Worm (Caenorhabditis elegans) whole organism, young adult: Measurements from ENCODE around the gene F48F7.3.

Source experiments
- B0019.2 ChIP-seq: fragments of 200-800 bp; sonication (Bioruptor generic); conservative IDR thresholded peaks from 2 replicates; pipeline ENCODE4 v1.3.6; 2022; ENCODE audit warnings: missing genetic modification reagents, missing genetic modification characterization, missing compliant biosample characterization
- B0035.1 ChIP-seq: sonication (generic microtip); optimal IDR thresholded peaks from 2 replicates; lab custom pipeline; 2016; ENCODE audit warnings: missing genetic modification characterization, mild to moderate bottlenecking, missing compliant biosample characterization, missing genotype, missing genetic modification reagents
- B0261.1 ChIP-seq: sonication (generic microtip); optimal IDR thresholded peaks from 2 replicates; lab custom pipeline; 2016; ENCODE audit warnings: mild to moderate bottlenecking, missing genetic modification characterization, moderate library complexity, missing compliant biosample characterization
- B0336.3 ChIP-seq: fragments of 200-800 bp; sonication (Bioruptor generic); IDR thresholded peaks from 2 replicates; pipeline ENCODE4 v1.3.6; 2022; ENCODE audit warnings: missing genetic modification characterization, missing compliant biosample characterization
- C17E4.6 ChIP-seq: fragments of 200-800 bp; sonication (Bioruptor generic); IDR thresholded peaks from 2 replicates; pipeline ENCODE4 v1.3.6; 2022; ENCODE audit warnings: missing genetic modification reagents, missing genetic modification characterization, missing compliant biosample characterization
- F23B12.7 ChIP-seq: sonication (generic microtip); optimal IDR thresholded peaks from 2 replicates; lab custom pipeline; 2017; ENCODE audit warnings: missing genetic modification characterization, mild to moderate bottlenecking, missing compliant biosample characterization, antibody characterized with exemption, moderate library complexity; ENCODE audit not compliant: insufficient read depth
- F39B2.1 ChIP-seq: fragments of 200-800 bp; sonication (Bioruptor generic); IDR thresholded peaks from 2 replicates; pipeline ENCODE4 v1.3.6; 2022; ENCODE audit warnings: missing genetic modification reagents, missing genetic modification characterization, missing compliant biosample characterization
- K11D2.4 ChIP-seq: fragments of 200-800 bp; sonication (Bioruptor generic); IDR thresholded peaks from 2 replicates; pipeline ENCODE4 v1.3.6; 2022; ENCODE audit warnings: missing genetic modification reagents, missing genetic modification characterization, missing compliant biosample characterization
- Y79H2A.3 ChIP-seq: fragments of 200-800 bp; sonication (Bioruptor generic); conservative IDR thresholded peaks from 2 replicates; pipeline ENCODE4 v1.3.6; 2022; ENCODE audit warnings: missing genetic modification reagents, missing genetic modification characterization, missing compliant biosample characterization
- attf-3 ChIP-seq: fragments of 200-800 bp; sonication (Bioruptor generic); conservative IDR thresholded peaks from 2 replicates; pipeline ENCODE4 v1.3.6; 2022; ENCODE audit warnings: missing genetic modification reagents, missing genetic modification characterization, missing compliant biosample characterization
- bed-1 ChIP-seq: fragments of 200-800 bp; sonication (Bioruptor generic); IDR thresholded peaks from 2 replicates; pipeline ENCODE4 v1.3.6; 2022; ENCODE audit warnings: missing genetic modification reagents, missing genetic modification characterization, missing compliant biosample characterization
- bed-2 ChIP-seq: fragments of 200-800 bp; sonication (Bioruptor generic); IDR thresholded peaks from 2 replicates; pipeline ENCODE4 v1.3.6; 2022; ENCODE audit warnings: missing genetic modification reagents, missing genetic modification characterization, missing compliant biosample characterization
- cebp-2 ChIP-seq: fragments of 200-800 bp; sonication (Bioruptor generic); IDR thresholded peaks from 2 replicates; pipeline ENCODE4 v1.3.6; 2022; ENCODE audit warnings: missing genetic modification characterization, missing compliant biosample characterization
- ceh-58 ChIP-seq: fragments of 200-800 bp; sonication (Bioruptor generic); IDR thresholded peaks from 2 replicates; pipeline ENCODE4 v1.3.6; 2022; ENCODE audit warnings: missing genetic modification characterization, missing compliant biosample characterization
- dpff-1 ChIP-seq: sonication (generic microtip); optimal IDR thresholded peaks from 2 replicates; lab custom pipeline; 2017; ENCODE audit warnings: mild to moderate bottlenecking, missing genetic modification characterization, missing compliant biosample characterization
- dpl-1 ChIP-seq: fragments of 150-350 bp; optimal IDR thresholded peaks from 2 replicates; lab custom pipeline; 2014; ENCODE audit warnings: missing biosample characterization, missing genetic modification reagents, missing genetic modification characterization
- ekl-4 ChIP-seq: fragments of 200-800 bp; sonication (Bioruptor generic); IDR thresholded peaks from 2 replicates; pipeline ENCODE4 v1.3.6; 2022; ENCODE audit warnings: missing genetic modification reagents, missing genetic modification characterization, missing compliant biosample characterization
- hmg-1.2 ChIP-seq: fragments of 200-800 bp; sonication (Bioruptor generic); IDR thresholded peaks from 2 replicates; pipeline ENCODE4 v1.3.6; 2022; ENCODE audit warnings: missing genetic modification reagents, missing genetic modification characterization, missing compliant biosample characterization
- let-607 ChIP-seq, 2 experiments: fragments of 200-800 bp in 1 of 2; sonication (Bioruptor generic) in 1 of 2; sonication (generic microtip) in 1 of 2; optimal IDR thresholded peaks; 2 replicates each; lab custom pipeline; 2016 to 2018; ENCODE audit warnings: mild to moderate bottlenecking in 2 of 2, missing compliant biosample characterization in 2 of 2, missing genetic modification characterization in 2 of 2, moderate library complexity in 2 of 2, missing genotype in 1 of 2
- lin-35 ChIP-seq, 3 experiments: fragments of 150-350 bp in 2 of 3; sonication (generic microtip) in 1 of 3; optimal IDR thresholded peaks; 2 replicates each; lab custom pipeline; 2014 to 2018; ENCODE audit warnings: missing biosample characterization in 3 of 3, missing genetic modification characterization in 3 of 3, missing genetic modification reagents in 3 of 3
- lin-40 ChIP-seq: sonication (generic microtip); optimal IDR thresholded peaks from 2 replicates; lab custom pipeline; 2016; ENCODE audit warnings: missing genetic modification characterization, mild to moderate bottlenecking, missing compliant biosample characterization, missing genotype, missing genetic modification reagents
- lsl-1 ChIP-seq: fragments of 200-800 bp; sonication (Bioruptor generic); optimal IDR thresholded peaks from 2 replicates; lab custom pipeline; 2018; ENCODE audit warnings: mild to moderate bottlenecking, missing genetic modification characterization, moderate library complexity, missing compliant biosample characterization
- lsy-27 ChIP-seq: sonication (generic microtip); optimal IDR thresholded peaks from 2 replicates; lab custom pipeline; 2017; ENCODE audit warnings: missing genetic modification characterization, mild to moderate bottlenecking, missing compliant biosample characterization, antibody characterized with exemption, missing genotype, borderline replicate concordance; ENCODE audit not compliant: insufficient read depth
- madf-10 ChIP-seq: sonication (generic microtip); optimal IDR thresholded peaks from 2 replicates; lab custom pipeline; 2016; ENCODE audit warnings: mild to moderate bottlenecking, missing genetic modification characterization, missing compliant biosample characterization
- madf-6 ChIP-seq: fragments of 200-800 bp; sonication (Bioruptor generic); IDR thresholded peaks from 2 replicates; pipeline ENCODE4 v1.3.6; 2022; ENCODE audit warnings: missing genetic modification reagents, missing genetic modification characterization, missing compliant biosample characterization
- mel-28 ChIP-seq: sonication (generic microtip); optimal IDR thresholded peaks from 2 replicates; lab custom pipeline; 2016; ENCODE audit warnings: borderline replicate concordance, mild to moderate bottlenecking, missing genetic modification characterization, missing compliant biosample characterization
- mxl-1 ChIP-seq: sonication (generic microtip); optimal IDR thresholded peaks from 2 replicates; lab custom pipeline; 2016; ENCODE audit warnings: missing genetic modification characterization, missing compliant biosample characterization
- nfya-2 ChIP-seq: fragments of 200-800 bp; sonication (Bioruptor generic); IDR thresholded peaks from 2 replicates; pipeline ENCODE4 v1.3.6; 2022; ENCODE audit warnings: missing genetic modification reagents, missing genetic modification characterization, missing compliant biosample characterization
- nfyb-1 ChIP-seq: fragments of 200-800 bp; sonication (Bioruptor generic); IDR thresholded peaks from 2 replicates; pipeline ENCODE4 v1.3.6; 2022; ENCODE audit warnings: missing genetic modification reagents, missing genetic modification characterization, missing compliant biosample characterization
- nhr-179 ChIP-seq: sonication (generic microtip); optimal IDR thresholded peaks from 2 replicates; lab custom pipeline; 2016; ENCODE audit warnings: mild to moderate bottlenecking, missing genetic modification characterization, missing compliant biosample characterization
- nhr-80 ChIP-seq: sonication (generic microtip); optimal IDR thresholded peaks from 2 replicates; lab custom pipeline; 2016; ENCODE audit warnings: missing genetic modification characterization, missing compliant biosample characterization
- pha-4 ChIP-seq: fragments of 150-350 bp; sonication (generic microtip); optimal IDR thresholded peaks from 2 replicates; lab custom pipeline; 2014; ENCODE audit warnings: missing biosample characterization, missing genetic modification reagents, missing genetic modification characterization
- sdz-38 ChIP-seq: sonication (generic microtip); optimal IDR thresholded peaks from 2 replicates; lab custom pipeline; 2016; ENCODE audit warnings: missing genotype, missing genetic modification characterization, missing compliant biosample characterization
- sea-2 ChIP-seq: fragments of 200-800 bp; sonication (Bioruptor generic); IDR thresholded peaks from 2 replicates; pipeline ENCODE4 v1.3.6; 2022; ENCODE audit warnings: missing genetic modification characterization, missing compliant biosample characterization
- somi-1 ChIP-seq: fragments of 200-800 bp; sonication (Bioruptor generic); optimal IDR thresholded peaks from 2 replicates; lab custom pipeline; 2018; ENCODE audit warnings: mild to moderate bottlenecking, missing genetic modification characterization, missing compliant biosample characterization
- sptf-2 ChIP-seq: fragments of 200-800 bp; sonication (Bioruptor generic); optimal IDR thresholded peaks from 2 replicates; lab custom pipeline; 2018; ENCODE audit warnings: mild to moderate bottlenecking, missing genetic modification characterization, missing compliant biosample characterization
- unc-62 ChIP-seq: fragments of 150-350 bp; optimal IDR thresholded peaks from 2 replicates; lab custom pipeline; 2014; ENCODE audit warnings: missing biosample characterization, missing genetic modification reagents, missing genetic modification characterization
- zfh-2 ChIP-seq: fragments of 200-800 bp; sonication (Bioruptor generic); conservative IDR thresholded peaks from 2 replicates; pipeline ENCODE4 v1.3.6; 2022; ENCODE audit warnings: missing genetic modification reagents, missing genetic modification characterization, missing compliant biosample characterization
- ztf-18 ChIP-seq: sonication (generic microtip); optimal IDR thresholded peaks from 2 replicates; lab custom pipeline; 2016; ENCODE audit warnings: missing genotype, mild to moderate bottlenecking, missing genetic modification characterization, missing compliant biosample characterization
- ztf-22 ChIP-seq: fragments of 200-800 bp; sonication (Bioruptor generic); optimal IDR thresholded peaks from 2 replicates; lab custom pipeline; 2018; ENCODE audit warnings: mild to moderate bottlenecking, missing genetic modification characterization, moderate library complexity, missing compliant biosample characterization
- ztf-26 ChIP-seq: sonication (generic microtip); optimal IDR thresholded peaks from 2 replicates; lab custom pipeline; 2017; ENCODE audit warnings: missing genetic modification characterization, missing compliant biosample characterization
- ztf-6 ChIP-seq: fragments of 200-800 bp; sonication (Bioruptor generic); IDR thresholded peaks from 2 replicates; pipeline ENCODE4 v1.3.6; 2022; ENCODE audit warnings: missing genetic modification reagents, missing genetic modification characterization, missing compliant biosample characterization

Gene F48F7.3

DNA sequence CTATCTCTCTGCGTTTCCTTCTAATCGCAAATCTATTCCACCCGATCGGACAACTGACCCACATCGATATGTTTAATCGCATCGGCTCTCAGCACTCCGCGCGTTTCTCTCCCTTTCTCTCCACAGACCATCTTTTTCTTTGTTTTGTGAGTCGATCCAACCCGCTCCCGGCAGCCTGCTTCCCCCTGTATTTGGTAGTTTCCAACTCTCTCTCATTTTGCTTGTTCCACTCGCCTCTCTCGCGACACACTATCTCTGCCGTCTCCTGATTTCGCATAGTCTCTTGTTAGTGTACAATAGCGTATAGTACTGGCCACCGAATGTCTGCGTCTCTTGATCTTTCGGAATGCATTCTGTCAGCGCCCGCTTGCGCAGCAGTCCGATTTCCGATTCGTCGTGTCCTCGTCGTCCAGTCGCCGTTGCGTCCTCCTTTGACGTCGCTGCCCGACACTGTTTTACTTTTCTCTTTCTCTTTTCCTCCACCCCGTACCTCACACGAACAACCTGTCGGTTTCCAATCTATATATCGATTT lies 12.6 kb upstream of the F48F7.3 start (continued):
- no peak for TF ChIP-seq ceh-58 (GFP tag; lab: Robert Waterston, UW)
- no peak for TF ChIP-seq K11D2.4 (GFP tag; lab: Robert Waterston, UW)
- TF ChIP-seq mel-28: no peak
- no peak for TF ChIP-seq B0019.2 (GFP tag; lab: Robert Waterston, UW)
- no peak for TF ChIP-seq ekl-4 (GFP tag; lab: Robert Waterston, UW)
- TF ChIP-seq lin-40 (tag; lab: Kevin White, UChicago): peak; percentile 54
- TF ChIP-seq mxl-1 (tag; lab: Kevin White, UChicago): no peak
- TF ChIP-seq B0336.3 (GFP tag; lab: Robert Waterston, UW): peak; percentile 58; the same call in 1 of the 2 replicates
- TF ChIP-seq nhr-179: no peak
- no peak for TF ChIP-seq bed-2
- no peak for TF ChIP-seq pha-4 (tag; lab: Kevin White, UChicago)
- no peak for TF ChIP-seq ztf-22 (GFP tag; lab: Kevin White, UChicago)
- no peak for TF ChIP-seq sptf-2 (GFP tag; lab: Kevin White, UChicago)
- TF ChIP-seq nfyb-1 (GFP tag; lab: Robert Waterston, UW): no peak
- no peak for TF ChIP-seq lsl-1 (GFP tag; lab: Kevin White, UChicago)
- TF ChIP-seq attf-3 (GFP tag; lab: Robert Waterston, UW): no peak
- TF ChIP-seq sea-2 (GFP tag; lab: Robert Waterston, UW): no peak
- TF ChIP-seq B0035.1: no peak
- TF ChIP-seq lsy-27 (tag; lab: Kevin White, UChicago): no peak
- no peak for TF ChIP-seq B0261.1
- peak; percentile 60 for TF ChIP-seq ztf-26 (tag; lab: Kevin White, UChicago)
- TF ChIP-seq hmg-1.2 (GFP tag; lab: Robert Waterston, UW): peak; percentile 89
- no peak for TF ChIP-seq bed-1
- no peak for TF ChIP-seq dpff-1 (tag; lab: Kevin White, UChicago)
- TF ChIP-seq nfya-2: no peak
- TF ChIP-seq Y79H2A.3 (GFP tag; lab: Robert Waterston, UW): no peak
- TF ChIP-seq sdz-38: no peak
- no peak for TF ChIP-seq dpl-1 (GFP tag; lab: Kevin White, UChicago)
- TF ChIP-seq C17E4.6: no peak
- TF ChIP-seq nhr-80 (tag; lab: Kevin White, UChicago): peak; percentile 56
- TF ChIP-seq madf-10 (tag; lab: Kevin White, UChicago): peak; percentile 9
- no peak for TF ChIP-seq ztf-18 (tag; lab: Kevin White, UChicago)
- TF ChIP-seq cebp-2 (GFP tag; lab: Robert Waterston, UW): no peak
- TF ChIP-seq madf-6 (GFP tag; lab: Robert Waterston, UW): no peak
- peak; percentile 7 for TF ChIP-seq unc-62
- TF ChIP-seq F39B2.1: no peak

DNA sequence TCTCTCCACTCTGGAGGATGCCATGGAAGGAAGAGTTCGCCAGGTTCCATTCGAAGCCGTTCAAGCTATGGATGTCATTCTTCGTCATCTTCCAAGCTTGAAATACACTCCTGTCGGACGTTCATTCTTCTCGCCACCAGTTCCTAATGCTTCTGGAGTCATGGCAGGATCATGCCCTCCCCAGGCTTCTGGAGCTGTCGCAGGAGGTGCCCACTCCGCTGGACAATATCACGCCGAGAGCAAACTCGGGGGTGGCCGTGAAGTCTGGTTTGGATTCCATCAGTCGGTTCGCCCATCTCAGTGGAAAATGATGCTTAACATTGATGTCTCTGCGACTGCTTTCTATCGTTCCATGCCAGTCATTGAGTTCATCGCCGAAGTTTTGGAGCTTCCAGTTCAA lies 11.0 kb upstream of the F48F7.3 start:
- TF ChIP-seq lin-35 (GFP tag; optimal IDR thresholded peaks at IDR 0.05; lab: Kevin White, UChicago) (no peak), let-607 (tag; optimal IDR thresholded peaks at IDR 0.05; lab: Kevin White, UChicago) (no peak), F23B12.7 (tag; lab: Kevin White, UChicago) (no peak), ztf-6 (GFP tag; lab: Robert Waterston, UW) (no peak), dpl-1 (GFP tag; lab: Kevin White, UChicago) (no peak), zfh-2 (GFP tag; lab: Robert Waterston, UW) (peak; percentile 65), somi-1 (no peak)
